Fruit fly (Drosophila melanogaster): ENCODE measurements around the gene CG34302.

DNA sequence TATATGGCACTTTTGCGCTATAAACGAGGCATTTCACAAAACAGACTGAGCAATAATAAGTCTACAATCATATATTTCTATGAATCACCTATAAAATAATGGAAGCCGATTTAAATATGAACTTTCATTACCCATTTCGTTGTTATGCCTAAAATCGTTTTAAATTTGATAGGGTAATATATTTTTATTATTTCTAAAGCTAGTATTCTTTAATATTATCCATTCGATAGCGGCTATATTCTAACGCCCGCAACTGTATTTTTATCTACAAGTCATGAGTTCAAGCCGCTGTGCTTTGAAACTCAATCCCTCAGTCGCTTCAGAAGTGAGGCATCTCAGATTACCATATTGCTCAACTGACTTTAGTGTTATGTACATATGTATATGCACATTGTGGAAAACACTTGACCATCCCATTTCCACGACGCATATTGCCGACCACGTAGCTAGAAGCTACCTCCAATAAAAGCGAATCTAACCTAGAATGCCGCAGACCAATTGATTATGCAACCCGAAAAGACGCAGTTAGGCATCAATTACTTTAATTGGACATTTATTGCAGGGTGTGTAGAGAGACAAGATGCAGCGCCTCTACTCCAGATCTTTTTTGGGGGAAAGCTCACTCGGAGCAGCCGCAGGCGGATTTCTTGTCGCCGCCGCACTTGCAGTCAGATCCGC is 40.2 kb downstream of the CG34302 start:
- TF ChIP-seq insv (optimal IDR thresholded peaks at IDR 0.05) (no peak), psq (optimal IDR thresholded peaks at IDR 0.05) (no peak), Myc (optimal IDR thresholded peaks at IDR 0.05) (no peak), ttk (optimal IDR thresholded peaks at IDR 0.05) (no peak), Sin3A (optimal IDR thresholded peaks at IDR 0.05) (no peak)

Measured in Kc167 (cell line).